Worm (Caenorhabditis elegans): ENCODE data around the gene Y37E11B.5.

Y37E11B.5 gene

ce11 chrIV:3552933-3553332 is 45.4 kb downstream of the Y37E11B.5 start:
- TF ChIP-seq ZK185.1 (tag; optimal IDR thresholded peaks at IDR 0.05; ENCODE audit: poor library complexity, severe bottlenecking) (no peak), akir-1 (GFP tag; optimal IDR thresholded peaks at IDR 0.05) (no peak), F49E8.2 (tag; optimal IDR thresholded peaks at IDR 0.05; ENCODE audit: insufficient read depth) (no peak), nfyb-1 (GFP tag; IDR thresholded peaks at IDR 0.05) (no peak), ccch-3 (GFP tag; optimal IDR thresholded peaks at IDR 0.05) (no peak), ztf-28 (GFP tag; IDR thresholded peaks at IDR 0.05) (no peak), efl-1 (GFP tag; optimal IDR thresholded peaks at IDR 0.05) (no peak), him-1 (tag; optimal IDR thresholded peaks at IDR 0.05) (no peak), sea-2 (GFP tag; IDR thresholded peaks at IDR 0.05) (no peak), B0035.1 (tag; optimal IDR thresholded peaks at IDR 0.05) (no peak), unc-62 (GFP tag; optimal IDR thresholded peaks at IDR 0.05) (no peak), ama-1 (optimal IDR thresholded peaks at IDR 0.05) (no peak), ama-1 (GFP tag; optimal IDR thresholded peaks at IDR 0.05) (no peak), Y67H2A.10 (GFP tag; conservative IDR thresholded peaks at IDR 0.05) (no peak), F23B12.7 (tag; optimal IDR thresholded peaks at IDR 0.05; ENCODE audit: insufficient read depth) (no peak), ceh-27 (GFP tag; optimal IDR thresholded peaks at IDR 0.05) (no peak), F55B11.4 (tag; optimal IDR thresholded peaks at IDR 0.05; ENCODE audit: borderline replicate concordance, insufficient read depth) (no peak), lin-26 (GFP tag; IDR thresholded peaks at IDR 0.05) (no peak), hrde-1 (tag; optimal IDR thresholded peaks at IDR 0.05; ENCODE audit: borderline replicate concordance) (no peak), Y53F4B.3 (GFP tag; IDR thresholded peaks at IDR 0.05) (no peak)

DNA sequence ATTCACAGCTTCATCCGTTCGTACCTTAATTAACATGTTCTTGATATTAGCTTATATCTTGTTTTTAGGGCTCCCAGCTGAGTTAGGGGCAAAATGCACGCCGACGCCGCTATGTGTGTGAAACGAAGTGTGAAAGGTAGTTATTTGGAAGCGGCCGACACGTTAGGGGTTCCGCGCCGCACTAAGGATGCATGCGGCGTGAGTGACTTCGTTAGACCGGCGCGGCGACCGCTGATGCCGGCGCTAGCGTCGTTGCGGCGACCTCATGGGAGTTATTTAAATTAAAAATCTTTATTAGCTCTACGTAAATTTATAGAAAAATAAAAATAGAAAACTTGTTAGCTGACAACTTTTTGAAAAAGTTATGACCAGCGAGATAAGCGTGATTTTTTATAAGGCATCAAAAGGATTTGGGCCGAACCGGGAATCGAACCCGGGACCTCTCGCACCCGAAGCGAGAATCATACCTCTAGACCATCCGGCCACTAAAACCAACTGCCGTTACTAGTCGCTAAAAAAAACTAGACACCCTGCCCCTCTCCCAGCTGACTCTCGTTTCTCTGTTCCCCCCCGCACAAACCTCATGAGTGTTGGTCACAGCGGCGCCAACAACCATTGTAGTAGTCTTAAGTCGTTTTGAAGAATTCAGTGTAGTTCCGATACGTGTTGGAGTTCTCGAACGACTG is 46.4 kb downstream of the Y37E11B.5 start:
- TF ChIP-seq repo-1 (tag; optimal IDR thresholded peaks at IDR 0.05) (no peak), lin-54 (GFP tag; optimal IDR thresholded peaks at IDR 0.05) (peak; percentile 47), unc-130 (GFP tag; optimal IDR thresholded peaks at IDR 0.05) (no peak), lir-1 (GFP tag; conservative IDR thresholded peaks at IDR 0.05) (no peak), attf-5 (GFP tag; optimal IDR thresholded peaks at IDR 0.05) (peak; percentile 32), die-1 (tag; optimal IDR thresholded peaks at IDR 0.05) (peak; percentile 85), ztf-6 (GFP tag; IDR thresholded peaks at IDR 0.05) (no peak), F57A8.1 (GFP tag; optimal IDR thresholded peaks at IDR 0.05) (no peak), nhr-179 (tag; optimal IDR thresholded peaks at IDR 0.05) (no peak), mcd-1 (GFP tag; IDR thresholded peaks at IDR 0.05) (peak; percentile 74), zfh-2 (GFP tag; conservative IDR thresholded peaks at IDR 0.05) (peak; percentile 69), snpc-3.4 (tag; optimal IDR thresholded peaks at IDR 0.05) (peak; percentile 65), ztf-22 (GFP tag; optimal IDR thresholded peaks at IDR 0.05) (no peak), aptf-3 (GFP tag; IDR thresholded peaks at IDR 0.05) (0 out of 2 replicates have a peak, but pooled peaks have one; percentile 40), lsy-27 (tag; optimal IDR thresholded peaks at IDR 0.05; ENCODE audit: borderline replicate concordance, insufficient read depth) (no peak), ama-1 (optimal IDR thresholded peaks at IDR 0.05) (no peak), ama-1 (GFP tag; optimal IDR thresholded peaks at IDR 0.05) (peak; percentile 54 to 78), nfyb-1 (GFP tag; IDR thresholded peaks at IDR 0.05) (peak; percentile 82), ztf-26 (tag; optimal IDR thresholded peaks at IDR 0.05) (peak; percentile 47), mes-4 (tag; optimal IDR thresholded peaks at IDR 0.05) (peak; percentile 31), dpff-1 (tag; optimal IDR thresholded peaks at IDR 0.05) (no peak), gei-17 (GFP tag; optimal IDR thresholded peaks at IDR 0.05) (peak; percentile 0), snpc-1.3 (tag; optimal IDR thresholded peaks at IDR 0.05; ENCODE audit: insufficient read depth) (peak; percentile 7), B0261.1 (tag; optimal IDR thresholded peaks at IDR 0.05) (peak; percentile 89), hsf-1 (GFP tag; IDR thresholded peaks at IDR 0.05) (no peak), ztf-28 (GFP tag; IDR thresholded peaks at IDR 0.05) (no peak), F49E8.2 (tag; optimal IDR thresholded peaks at IDR 0.05; ENCODE audit: insufficient read depth) (no peak), dox-1 (GFP tag; IDR thresholded peaks at IDR 0.05) (peak; percentile 78), pbrm-1 (GFP tag; IDR thresholded peaks at IDR 0.05) (0 out of 2 replicates have a peak, but pooled peaks have one; percentile 25), efl-1 (GFP tag; optimal IDR thresholded peaks at IDR 0.05) (no peak), C06A6.2 (GFP tag; conservative IDR thresholded peaks at IDR 0.05) (no peak), nhr-80 (tag; optimal IDR thresholded peaks at IDR 0.05) (no peak), ccch-3 (GFP tag; optimal IDR thresholded peaks at IDR 0.05) (no peak)
